Worm (Caenorhabditis elegans): ENCODE measurements around the gene lgc-5.

DNA sequence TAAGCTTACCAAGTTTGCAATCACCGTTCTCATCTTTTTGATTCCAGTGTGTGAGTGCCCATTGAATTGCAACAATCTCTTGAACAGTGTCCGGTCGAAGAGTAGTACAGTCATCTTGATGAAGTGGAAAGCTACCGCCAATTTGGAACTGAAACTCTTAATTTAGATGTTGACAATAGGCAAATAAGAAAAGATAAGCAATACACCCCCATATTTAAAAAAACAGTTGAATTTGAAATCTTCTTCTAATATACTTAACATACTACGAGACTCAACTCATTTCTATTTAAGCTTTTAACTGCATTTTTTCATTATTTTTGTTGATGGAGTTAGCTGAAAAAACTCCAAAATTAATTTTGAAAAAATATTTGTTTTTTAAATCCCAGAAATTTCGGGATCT, 30.4 kb upstream of the lgc-5 start:
- TF ChIP-seq ama-1 (optimal IDR thresholded peaks at IDR 0.05) (no peak), tbx-37 (GFP tag; conservative IDR thresholded peaks at IDR 0.05) (no peak), tbx-11 (GFP tag; IDR thresholded peaks at IDR 0.05) (no peak), aly-1 (tag; optimal IDR thresholded peaks at IDR 0.05) (no peak), sea-1 (GFP tag; conservative IDR thresholded peaks at IDR 0.05) (no peak), hmbx-1 (tag; optimal IDR thresholded peaks at IDR 0.05) (no peak), pes-1 (GFP tag; IDR thresholded peaks at IDR 0.05) (no peak), ceh-36 (tag; optimal IDR thresholded peaks at IDR 0.05) (no peak), B0310.2 (tag; optimal IDR thresholded peaks at IDR 0.05) (no peak), hnd-1 (tag; optimal IDR thresholded peaks at IDR 0.05) (no peak), hmg-4 (GFP tag; optimal IDR thresholded peaks at IDR 0.05) (no peak), ceh-13 (GFP tag; optimal IDR thresholded peaks at IDR 0.05) (no peak), tra-4 (tag; optimal IDR thresholded peaks at IDR 0.05) (no peak)
